Worm (Caenorhabditis elegans): ENCODE measurements around the gene F26F12.8.

The F26F12.8 gene

DNA sequence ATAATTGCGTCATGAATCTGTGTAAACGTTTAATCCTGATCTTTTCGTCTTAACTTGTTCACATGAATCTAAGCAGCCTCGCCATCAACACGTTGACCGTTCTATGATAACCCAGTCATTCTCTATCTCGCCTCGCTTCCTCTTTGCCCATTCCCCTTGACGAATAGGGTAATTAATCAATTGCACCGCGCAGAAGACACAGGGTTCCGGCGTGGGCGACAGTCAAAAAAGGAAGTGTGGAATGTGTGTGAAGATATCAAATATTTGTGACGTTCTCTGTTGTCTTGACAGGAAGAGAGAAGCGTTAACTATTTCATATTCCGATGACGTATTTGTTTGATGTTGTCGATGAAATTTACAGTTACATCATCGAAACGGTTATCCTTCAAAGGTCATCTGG lies 29.5 kb downstream of the F26F12.8 start (continued):
- TF ChIP-seq fos-1 (tag; optimal IDR thresholded peaks at IDR 0.05) (no peak), mdl-1 (tag; optimal IDR thresholded peaks at IDR 0.05) (no peak), ceh-16 (tag; optimal IDR thresholded peaks at IDR 0.05) (no peak), nhr-11 (tag; optimal IDR thresholded peaks at IDR 0.05) (no peak), ZK546.5 (tag; optimal IDR thresholded peaks at IDR 0.05) (no peak), lin-39 (tag; optimal IDR thresholded peaks at IDR 0.05) (peak; percentile 44), jun-1 (tag; optimal IDR thresholded peaks at IDR 0.05) (no peak), skn-1 (tag; optimal IDR thresholded peaks at IDR 0.05) (no peak), pha-4 (tag; optimal IDR thresholded peaks at IDR 0.05) (no peak), ceh-28 (tag; optimal IDR thresholded peaks at IDR 0.05) (peak; percentile 54), zag-1 (tag; optimal IDR thresholded peaks at IDR 0.05) (no peak), ztf-4 (tag; optimal IDR thresholded peaks at IDR 0.05) (no peak), egl-5 (tag; optimal IDR thresholded peaks at IDR 0.05) (no peak), nhr-43 (tag; optimal IDR thresholded peaks at IDR 0.05; ENCODE audit: poor library complexity, severe bottlenecking) (peak; percentile 82), tbx-2 (tag; optimal IDR thresholded peaks at IDR 0.05) (no peak), sea-2 (GFP tag; optimal IDR thresholded peaks at IDR 0.05) (no peak), elt-3 (tag; optimal IDR thresholded peaks at IDR 0.05) (peak in 2 of 3 experiments; percentile 59 to 66), elt-1 (tag; optimal IDR thresholded peaks at IDR 0.05) (no peak)

DNA sequence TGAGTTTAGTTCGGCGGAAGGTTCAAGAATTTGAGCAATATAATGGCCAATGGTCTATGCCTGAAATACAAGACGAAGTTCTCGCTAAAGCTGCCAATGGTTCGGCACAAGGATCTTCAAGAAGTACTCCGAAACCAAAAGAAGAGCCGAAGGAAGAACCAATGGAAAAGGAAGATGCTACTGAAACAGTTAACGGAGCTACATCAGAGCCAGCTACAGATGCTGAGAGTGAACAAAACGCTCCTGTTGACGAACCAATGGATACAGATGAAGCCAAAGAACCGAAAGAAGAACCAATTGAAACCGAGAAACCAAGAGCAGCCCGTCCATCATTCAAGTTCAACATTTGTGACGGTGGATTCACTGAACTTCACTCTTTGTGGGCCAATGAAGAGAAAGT lies 31.1 kb downstream of the F26F12.8 start:
- TF ChIP-seq lin-39 (tag; optimal IDR thresholded peaks at IDR 0.05) (no peak), nhr-77 (tag; optimal IDR thresholded peaks at IDR 0.05) (no peak), nhr-25 (tag; optimal IDR thresholded peaks at IDR 0.05) (no peak), ceh-16 (tag; optimal IDR thresholded peaks at IDR 0.05) (no peak), egl-27 (tag; optimal IDR thresholded peaks at IDR 0.05) (no peak), pha-4 (tag; optimal IDR thresholded peaks at IDR 0.05) (no peak), skn-1 (tag; optimal IDR thresholded peaks at IDR 0.05) (no peak), nhr-28 (tag; optimal IDR thresholded peaks at IDR 0.05) (no peak), elt-1 (tag; optimal IDR thresholded peaks at IDR 0.05) (no peak), egl-5 (tag; optimal IDR thresholded peaks at IDR 0.05) (no peak), ZK546.5 (tag; optimal IDR thresholded peaks at IDR 0.05) (no peak), jun-1 (tag; optimal IDR thresholded peaks at IDR 0.05) (no peak), mdl-1 (tag; optimal IDR thresholded peaks at IDR 0.05) (no peak), elt-2 (tag; optimal IDR thresholded peaks at IDR 0.05) (no peak)

DNA sequence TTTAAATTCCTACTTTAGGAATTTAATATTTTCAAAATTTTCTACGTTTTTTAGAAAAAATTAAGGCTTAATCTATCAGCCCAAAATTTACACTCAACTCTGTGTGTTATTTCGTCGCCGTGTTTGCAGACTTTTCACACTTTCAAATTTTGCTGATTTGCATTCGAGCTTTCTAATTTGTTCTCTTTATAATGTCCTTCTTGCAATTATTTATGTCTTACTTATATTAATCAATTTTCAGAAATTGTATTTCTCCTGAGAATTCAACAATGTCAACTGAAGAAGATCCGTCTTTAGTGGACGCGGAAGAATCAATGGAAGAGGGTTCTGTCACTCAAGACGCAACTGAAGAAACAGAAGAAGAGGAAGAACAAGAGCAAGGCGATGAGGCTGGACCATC lies 35.7 kb downstream of the F26F12.8 start, which contains the start of gene let-418:
Gene let-418, plus strand, starts transcription at position 242 of the 400 bp plus-strand sequence.
- TF ChIP-seq elt-1 (tag; optimal IDR thresholded peaks at IDR 0.05) (no peak), snpc-4 (tag; optimal IDR thresholded peaks at IDR 0.05) (no peak), ZK546.5 (tag; optimal IDR thresholded peaks at IDR 0.05) (no peak), fos-1 (tag; optimal IDR thresholded peaks at IDR 0.05) (no peak), ama-1 (optimal IDR thresholded peaks at IDR 0.05) (no peak), nhr-11 (tag; optimal IDR thresholded peaks at IDR 0.05) (no peak), egl-5 (tag; optimal IDR thresholded peaks at IDR 0.05) (no peak), nfya-1 (tag; optimal IDR thresholded peaks at IDR 0.05; ENCODE audit: insufficient read depth) (no peak), ztf-4 (tag; optimal IDR thresholded peaks at IDR 0.05) (no peak), R02D3.7 (tag; optimal IDR thresholded peaks at IDR 0.05) (no peak), ceh-16 (tag; optimal IDR thresholded peaks at IDR 0.05) (no peak), nhr-28 (tag; optimal IDR thresholded peaks at IDR 0.05) (no peak)

- TF ChIP-seq nhr-237 (tag; optimal IDR thresholded peaks at IDR 0.05): no peak
- TF ChIP-seq egl-5 (tag; optimal IDR thresholded peaks at IDR 0.05): no peak
- TF ChIP-seq nhr-77 (tag; optimal IDR thresholded peaks at IDR 0.05): no peak
- TF ChIP-seq nhr-11 (tag; optimal IDR thresholded peaks at IDR 0.05): no peak
- no peak for TF ChIP-seq ztf-11 (tag; optimal IDR thresholded peaks at IDR 0.05)
- no peak for TF ChIP-seq sea-2 (GFP tag; optimal IDR thresholded peaks at IDR 0.05)
- no peak for TF ChIP-seq lin-39 (tag; optimal IDR thresholded peaks at IDR 0.05)
- TF ChIP-seq nhr-28 (tag; optimal IDR thresholded peaks at IDR 0.05): no peak
- no peak for TF ChIP-seq elt-2 (tag; optimal IDR thresholded peaks at IDR 0.05)
- TF ChIP-seq ZK546.5 (tag; optimal IDR thresholded peaks at IDR 0.05): no peak
- no peak for TF ChIP-seq nhr-12 (tag; optimal IDR thresholded peaks at IDR 0.05)
- TF ChIP-seq hmg-11 (tag; optimal IDR thresholded peaks at IDR 0.05): no peak
- TF ChIP-seq egl-27 (tag; optimal IDR thresholded peaks at IDR 0.05): no peak
- no peak for TF ChIP-seq jun-1 (tag; optimal IDR thresholded peaks at IDR 0.05)
- TF ChIP-seq pqm-1 (tag; optimal IDR thresholded peaks at IDR 0.05): no peak
These were observed 36.9 kb downstream of the F26F12.8 start for ce11 chrV:5825478-5825877.

- TF ChIP-seq lin-39 (tag; optimal IDR thresholded peaks at IDR 0.05) (no peak), ceh-82 (tag; optimal IDR thresholded peaks at IDR 0.05) (no peak), fkh-10 (GFP tag; optimal IDR thresholded peaks at IDR 0.05) (no peak), fkh-2 (tag; optimal IDR thresholded peaks at IDR 0.05) (no peak), zag-1 (tag; optimal IDR thresholded peaks at IDR 0.05) (no peak), tbx-2 (tag; optimal IDR thresholded peaks at IDR 0.05) (no peak), lsy-12 (tag; optimal IDR thresholded peaks at IDR 0.05) (no peak), egl-27 (tag; optimal IDR thresholded peaks at IDR 0.05) (peak; percentile 61), ztf-4 (tag; optimal IDR thresholded peaks at IDR 0.05) (no peak), nhr-28 (tag; optimal IDR thresholded peaks at IDR 0.05) (no peak), nhr-25 (tag; optimal IDR thresholded peaks at IDR 0.05) (peak; percentile 76), nhr-237 (tag; optimal IDR thresholded peaks at IDR 0.05) (no peak), nhr-77 (tag; optimal IDR thresholded peaks at IDR 0.05) (no peak), fos-1 (tag; optimal IDR thresholded peaks at IDR 0.05) (peak; percentile 46), ZK546.5 (tag; optimal IDR thresholded peaks at IDR 0.05) (no peak), mdl-1 (tag; optimal IDR thresholded peaks at IDR 0.05) (no peak), nhr-67 (tag; optimal IDR thresholded peaks at IDR 0.05) (no peak), nfya-1 (tag; optimal IDR thresholded peaks at IDR 0.05; ENCODE audit: insufficient read depth) (peak; percentile 35), elt-3 (tag; optimal IDR thresholded peaks at IDR 0.05) (peak; percentile 64 to 95 (median 88)), skn-1 (tag; optimal IDR thresholded peaks at IDR 0.05) (no peak), ztf-11 (tag; optimal IDR thresholded peaks at IDR 0.05) (no peak), pqm-1 (tag; optimal IDR thresholded peaks at IDR 0.05) (peak; percentile 56), snpc-4 (tag; optimal IDR thresholded peaks at IDR 0.05) (no peak), nhr-76 (tag; optimal IDR thresholded peaks at IDR 0.05) (no peak), R02D3.7 (tag; optimal IDR thresholded peaks at IDR 0.05) (peak; percentile 9), aly-2 (tag; optimal IDR thresholded peaks at IDR 0.05) (no peak), nhr-11 (tag; optimal IDR thresholded peaks at IDR 0.05) (no peak), lin-15B (tag; optimal IDR thresholded peaks at IDR 0.05) (no peak)
These were observed 39.4 kb downstream of the F26F12.8 start for ce11 chrV:5822968-5823367.
